Worm (Caenorhabditis elegans): ENCODE results near the gene F28C6.10.

The F28C6.10 gene

ce11 chrII:8569038-8569977, 38.5 kb upstream of the F28C6.10 start, which contains the start of the genes col-38 and rpl-5 (continued):
- no peak for TF ChIP-seq pha-4 (GFP tag; IDR thresholded peaks at IDR 0.05)
- peak; percentile 84 for TF ChIP-seq pha-4 (tag; optimal IDR thresholded peaks at IDR 0.05)
- TF ChIP-seq lin-13 (GFP tag; optimal IDR thresholded peaks at IDR 0.05): peak; percentile 72
- TF ChIP-seq ama-1 (optimal IDR thresholded peaks at IDR 0.05): peak; percentile 65
- 0 out of 2 replicates have a peak, but pooled peaks have one; percentile 51 for TF ChIP-seq daf-19 (GFP tag; conservative IDR thresholded peaks at IDR 0.05)
- TF ChIP-seq nhr-28 (tag; optimal IDR thresholded peaks at IDR 0.05): peak; percentile 85
- TF ChIP-seq zfp-3 (GFP tag; conservative IDR thresholded peaks at IDR 0.05): 0 out of 2 replicates have a peak, but pooled peaks have one; percentile 65
- peak in 1 of 2 experiments; percentile 96 for TF ChIP-seq unc-62 (GFP tag; optimal IDR thresholded peaks at IDR 0.05 in 1 of 2)
- no peak for TF ChIP-seq unc-62 (tag; optimal IDR thresholded peaks at IDR 0.05)
- no peak for TF ChIP-seq unc-39 (tag; optimal IDR thresholded peaks at IDR 0.05)
- TF ChIP-seq daf-16 (GFP tag; optimal IDR thresholded peaks at IDR 0.05): no peak
- peak; percentile 79 for TF ChIP-seq daf-16 (tag; optimal IDR thresholded peaks at IDR 0.05)
- TF ChIP-seq nhr-25 (tag; optimal IDR thresholded peaks at IDR 0.05; ENCODE audit: borderline replicate concordance, insufficient read depth): peak; percentile 34
- peak; percentile 7 for TF ChIP-seq zip-2 (tag; optimal IDR thresholded peaks at IDR 0.05)
- TF ChIP-seq mdt-29 (GFP tag; IDR thresholded peaks at IDR 0.05): no peak
- peak; percentile 60 for TF ChIP-seq dmd-6 (GFP tag; IDR thresholded peaks at IDR 0.05)
- TF ChIP-seq F37D6.2 (tag; optimal IDR thresholded peaks at IDR 0.05): peak; percentile 49
- peak; percentile 97 for TF ChIP-seq aha-1 (tag)
- TF ChIP-seq php-3 (GFP tag; IDR thresholded peaks at IDR 0.05): 0 out of 2 replicates have a peak, but pooled peaks have one; percentile 62
- TF ChIP-seq lsy-2 (tag; optimal IDR thresholded peaks at IDR 0.05): peak; percentile 89 to 98
- TF ChIP-seq nhr-102 (tag; optimal IDR thresholded peaks at IDR 0.05): peak; percentile 66
- TF ChIP-seq duxl-1 (tag; optimal IDR thresholded peaks at IDR 0.05; ENCODE audit: poor library complexity): peak; percentile 53
- TF ChIP-seq skn-1 (tag; optimal IDR thresholded peaks at IDR 0.05): no peak
- TF ChIP-seq pqm-1 (tag; optimal IDR thresholded peaks at IDR 0.05): no peak
- TF ChIP-seq hlh-11 (tag; optimal IDR thresholded peaks at IDR 0.05): peak; percentile 82
- peak; percentile 92 for TF ChIP-seq mep-1 (tag; optimal IDR thresholded peaks at IDR 0.05)
- TF ChIP-seq nhr-42 (GFP tag; IDR thresholded peaks at IDR 0.05): peak; percentile 23; the same call in 1 of the 2 replicates
- peak; percentile 92 for TF ChIP-seq mes-2 (tag; optimal IDR thresholded peaks at IDR 0.05; ENCODE audit: poor library complexity, severe bottlenecking)
- peak; percentile 0 for TF ChIP-seq jun-1 (tag; optimal IDR thresholded peaks at IDR 0.05)
- no peak for TF ChIP-seq snpc-4 (tag; optimal IDR thresholded peaks at IDR 0.05)
- no peak for TF ChIP-seq ceh-20 (GFP tag; IDR thresholded peaks at IDR 0.05)
- peak; percentile 93 for TF ChIP-seq nhr-77 (tag; optimal IDR thresholded peaks at IDR 0.05)
- TF ChIP-seq zfp-2 (tag; optimal IDR thresholded peaks at IDR 0.05): peak; percentile 87
- TF ChIP-seq madf-5 (GFP tag; IDR thresholded peaks at IDR 0.05): no peak
- peak; percentile 89 for TF ChIP-seq hlh-30 (tag; optimal IDR thresholded peaks at IDR 0.05; ENCODE audit: insufficient read depth)
- TF ChIP-seq lin-38 (GFP tag; IDR thresholded peaks at IDR 0.05): peak; percentile 91
- TF ChIP-seq daf-8 (GFP tag; IDR thresholded peaks at IDR 0.05): no peak
- TF ChIP-seq nhr-6 (tag; optimal IDR thresholded peaks at IDR 0.05): peak; percentile 88

DNA sequence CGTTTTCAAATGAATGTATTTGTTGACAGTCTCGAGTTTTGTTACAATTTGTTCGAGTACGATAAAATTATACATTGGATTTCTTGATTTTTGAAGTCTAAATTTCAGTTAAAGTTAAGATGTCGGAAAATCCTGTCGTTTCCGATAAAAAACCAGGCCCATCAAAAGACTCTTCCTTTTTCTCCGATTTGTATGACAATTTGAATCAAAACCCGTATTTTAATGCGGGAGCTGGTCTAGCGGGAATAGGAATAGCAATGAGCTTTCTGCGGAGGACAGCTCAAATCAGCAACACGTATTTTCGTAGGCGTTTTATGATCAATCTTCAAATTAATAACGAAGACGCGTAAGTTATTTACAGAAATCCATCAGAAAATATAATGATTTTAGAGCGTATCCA, 36.8 kb upstream of the F28C6.10 start, which contains the start of gene bcs-1:
bcs-1 (plus strand) TSS at position 109 of the 400 bp plus-strand sequence.
- TF ChIP-seq tra-1 (GFP tag; IDR thresholded peaks at IDR 0.05) (0 out of 2 replicates have a peak, but pooled peaks have one; percentile 14), lin-38 (GFP tag; IDR thresholded peaks at IDR 0.05) (peak; percentile 49; the same call in 1 of the 2 replicates), lin-39 (tag; optimal IDR thresholded peaks at IDR 0.05) (no peak), Y48G9A.11 (GFP tag; IDR thresholded peaks at IDR 0.05) (0 out of 2 replicates have a peak, but pooled peaks have one; percentile 7), fos-1 (tag; optimal IDR thresholded peaks at IDR 0.05) (no peak), daf-16 (GFP tag; optimal IDR thresholded peaks at IDR 0.05) (no peak), daf-16 (tag; optimal IDR thresholded peaks at IDR 0.05) (peak; percentile 14), F49E8.2 (tag; optimal IDR thresholded peaks at IDR 0.05; ENCODE audit: borderline replicate concordance) (peak; percentile 39), daf-19 (GFP tag; conservative IDR thresholded peaks at IDR 0.05) (no peak), vab-7 (GFP tag; IDR thresholded peaks at IDR 0.05) (no peak)
